Fruit fly (Drosophila melanogaster): ENCODE data around the gene HIP-R.
"Not testable (repeated sequence)": the region's sequence is repeated elsewhere in the genome, so short reads cannot be mapped to it uniquely, and the experiment has no call there.

dm6 chrX:3789769-3790168 is at the start of gene HIP-R:
- TF ChIP-seq usp (GFP tag; optimal IDR thresholded peaks at IDR 0.05); Dll (optimal IDR thresholded peaks at IDR 0.05): not testable (repeated sequence)
